Worm (Caenorhabditis elegans) whole organism, L4 larva: ENCODE data around the gene C25G4.2.

Experiments
- attf-4 ChIP-seq: sonication (generic microtip); optimal IDR thresholded peaks from 3 replicates; lab custom pipeline; 2017; ENCODE audit warnings: missing biosample characterization, missing genetic modification characterization
- ceh-62 ChIP-seq: sonication (generic microtip); optimal IDR thresholded peaks from 2 replicates; lab custom pipeline; 2017; ENCODE audit warnings: missing biosample characterization, missing genetic modification characterization
- daf-19 ChIP-seq: fragments of 200-800 bp; sonication (Bioruptor generic); conservative IDR thresholded peaks from 2 replicates; pipeline ENCODE4 v1.3.6; 2022; ENCODE audit warnings: missing genetic modification characterization, missing compliant biosample characterization
- gei-8 ChIP-seq: fragments of 200-800 bp; sonication (Bioruptor generic); optimal IDR thresholded peaks from 2 replicates; lab custom pipeline; 2018; ENCODE audit warnings: mild to moderate bottlenecking, missing genetic modification characterization, missing compliant biosample characterization
- lsy-2 ChIP-seq, 2 experiments: fragments of 150-350 bp in 1 of 2; sonication (generic microtip) in 1 of 2; optimal IDR thresholded peaks; 2 replicates each; lab custom pipeline; 2014 to 2017; ENCODE audit warnings: missing biosample characterization in 2 of 2, missing genetic modification characterization in 2 of 2
- mxl-2 ChIP-seq: fragments of 200-800 bp; sonication (Bioruptor generic); conservative IDR thresholded peaks from 2 replicates; pipeline ENCODE4 v1.3.6; 2022; ENCODE audit warnings: missing genetic modification reagents, missing genetic modification characterization, missing compliant biosample characterization
- nhr-10 ChIP-seq: fragments of 150-350 bp; optimal IDR thresholded peaks from 2 replicates; lab custom pipeline; 2014; ENCODE audit warnings: missing biosample characterization, missing genetic modification characterization
- nhr-11 ChIP-seq: fragments of 150-350 bp; optimal IDR thresholded peaks from 2 replicates; lab custom pipeline; 2014; ENCODE audit warnings: missing biosample characterization, missing genetic modification characterization

- no peak for TF ChIP-seq daf-19 (GFP tag; lab: Robert Waterston, UW)
- no peak for TF ChIP-seq gei-8 (GFP tag; lab: Kevin White, UChicago)
- no peak for TF ChIP-seq mxl-2 (GFP tag; lab: Robert Waterston, UW)
- TF ChIP-seq ceh-62 (tag; lab: Kevin White, UChicago) = no peak
- TF ChIP-seq lsy-2 (tag; optimal IDR thresholded peaks at IDR 0.05; lab: Kevin White, UChicago) = no peak
- TF ChIP-seq nhr-10 = no peak
- TF ChIP-seq attf-4 (tag; lab: Kevin White, UChicago) = no peak
- TF ChIP-seq nhr-11 (tag; lab: Kevin White, UChicago) = no peak
Measured at ce11 chrIV:12431755-12432154, 12.1 kb downstream of the C25G4.2 start.
